Fruit fly (Drosophila melanogaster): Measurements from ENCODE around the gene CG1236.

dm6 chr3R:5772433-5772832 lies 35.9 kb downstream of the CG1236 start:
- no peak for TF ChIP-seq Crg-1 (GFP tag; optimal IDR thresholded peaks at IDR 0.05)
- no peak for TF ChIP-seq CG1620 (GFP tag; optimal IDR thresholded peaks at IDR 0.05)
- no peak for TF ChIP-seq Clk (GFP tag; optimal IDR thresholded peaks at IDR 0.05)
- no peak for TF ChIP-seq ovo (GFP tag; optimal IDR thresholded peaks at IDR 0.05)
- TF ChIP-seq cic (GFP tag; optimal IDR thresholded peaks at IDR 0.05): no peak
- no peak for TF ChIP-seq CG7045 (GFP tag; optimal IDR thresholded peaks at IDR 0.05)
- no peak for TF ChIP-seq cnc (optimal IDR thresholded peaks at IDR 0.05)
- no peak for TF ChIP-seq bab1 (GFP tag; optimal IDR thresholded peaks at IDR 0.05)
- peak; percentile 28 for TF ChIP-seq CG5204 (GFP tag; optimal IDR thresholded peaks at IDR 0.05)
- TF ChIP-seq kay (GFP tag; ENCODE audit: borderline replicate concordance): no peak

All from whole organism, adult.